Fruit fly (Drosophila melanogaster): ENCODE data around the gene CG12236.

Gene CG12236

DNA sequence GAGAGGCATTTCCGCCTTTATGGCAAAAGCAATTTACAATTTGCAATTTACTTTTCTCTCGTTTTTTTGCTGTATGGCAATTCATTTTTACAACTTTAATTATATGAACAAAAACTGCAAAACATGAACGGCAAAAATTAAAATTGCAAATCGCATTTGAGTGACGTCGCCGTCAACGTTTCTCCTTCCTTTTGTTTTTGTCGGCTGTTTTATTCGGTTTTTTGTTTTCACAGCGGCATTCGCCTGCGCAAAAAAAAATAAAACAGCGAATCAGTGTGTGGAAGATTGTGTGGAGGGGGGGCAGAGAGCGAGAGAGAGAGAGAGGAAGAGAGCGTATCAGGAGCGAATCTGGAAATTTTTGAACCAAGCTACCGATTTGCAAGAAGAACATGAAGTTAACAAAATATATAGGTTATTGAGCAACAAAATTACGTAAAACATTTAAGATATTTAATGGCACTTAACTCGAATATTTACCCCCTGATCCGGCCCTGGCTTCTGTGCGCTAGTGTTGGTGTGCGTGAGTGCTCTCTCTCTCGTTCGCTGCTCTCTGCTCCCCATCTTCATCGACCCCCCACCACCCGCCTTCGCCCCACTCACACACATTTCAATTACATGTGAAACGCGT is 10.7 kb downstream of the CG12236 start (continued):
- TF ChIP-seq CG2202 (tag; optimal IDR thresholded peaks at IDR 0.05): peak; percentile 93
- peak; percentile 99 for TF ChIP-seq CG6689 (GFP tag; IDR thresholded peaks at IDR 0.05)
- TF ChIP-seq Elba2 (GFP tag; optimal IDR thresholded peaks at IDR 0.05): peak; percentile 79
- TF ChIP-seq row (GFP tag; IDR thresholded peaks at IDR 0.05): peak; percentile 100
- TF ChIP-seq CG4617 (GFP tag; optimal IDR thresholded peaks at IDR 0.05; ENCODE audit: borderline replicate concordance): peak; percentile 99
- TF ChIP-seq NK7.1 (GFP tag; optimal IDR thresholded peaks at IDR 0.05): peak; percentile 98
- TF ChIP-seq CG6175 (GFP tag; IDR thresholded peaks at IDR 0.05): peak; percentile 99
- peak; percentile 99 for TF ChIP-seq CG12659 (GFP tag; optimal IDR thresholded peaks at IDR 0.05)
- peak; percentile 99 for TF ChIP-seq Camta (GFP tag; optimal IDR thresholded peaks at IDR 0.05)
- TF ChIP-seq Atf3 (GFP tag; optimal IDR thresholded peaks at IDR 0.05): peak; percentile 98
- TF ChIP-seq lmd (GFP tag; IDR thresholded peaks at IDR 0.05): peak; percentile 100
- TF ChIP-seq lbe (GFP tag; optimal IDR thresholded peaks at IDR 0.05): peak; percentile 98
- TF ChIP-seq CG14965 (GFP tag; optimal IDR thresholded peaks at IDR 0.05; ENCODE audit: borderline replicate concordance): peak; percentile 84
- peak; percentile 99 for TF ChIP-seq CG17359 (tag; optimal IDR thresholded peaks at IDR 0.05)
- TF ChIP-seq hbn (GFP tag; IDR thresholded peaks at IDR 0.05; ENCODE audit: partially characterized antibody): peak; percentile 66
- peak; percentile 67 for TF ChIP-seq CG7745 (tag; optimal IDR thresholded peaks at IDR 0.05)
- no peak for TF ChIP-seq hkb (optimal IDR thresholded peaks at IDR 0.05)
- peak; percentile 99 for TF ChIP-seq hkb (GFP tag; IDR thresholded peaks at IDR 0.05)
- peak; percentile 95 for TF ChIP-seq Vsx1 (GFP tag; optimal IDR thresholded peaks at IDR 0.05)
- peak; percentile 99 for TF ChIP-seq bab2 (GFP tag; optimal IDR thresholded peaks at IDR 0.05)
- TF ChIP-seq C15 (GFP tag; IDR thresholded peaks at IDR 0.05): peak; percentile 99
- TF ChIP-seq chm (GFP tag; IDR thresholded peaks at IDR 0.05): peak; percentile 99
- peak; percentile 99 for TF ChIP-seq Antp (GFP tag; optimal IDR thresholded peaks at IDR 0.05)
- TF ChIP-seq nerfin-1 (tag; optimal IDR thresholded peaks at IDR 0.05): peak; percentile 96
- TF ChIP-seq CG4424 (GFP tag; optimal IDR thresholded peaks at IDR 0.05): peak; percentile 99
- TF ChIP-seq az2 (GFP tag; optimal IDR thresholded peaks at IDR 0.05): peak; percentile 99
- TF ChIP-seq H15 (GFP tag; IDR thresholded peaks at IDR 0.05): peak; percentile 99
- peak; percentile 99 for TF ChIP-seq pnt (GFP tag; optimal IDR thresholded peaks at IDR 0.05)
- TF ChIP-seq CG18619 (GFP tag; optimal IDR thresholded peaks at IDR 0.05): peak; percentile 98
- peak; percentile 24 for TF ChIP-seq pros (GFP tag; optimal IDR thresholded peaks at IDR 0.05)
- peak; percentile 98 for TF ChIP-seq Abd-B (GFP tag; optimal IDR thresholded peaks at IDR 0.05)
- TF ChIP-seq MBD-R2 (GFP tag; IDR thresholded peaks at IDR 0.05): peak; percentile 99
- peak; percentile 92 for TF ChIP-seq Bdp1 (GFP tag; optimal IDR thresholded peaks at IDR 0.05)
- peak; percentile 94 for TF ChIP-seq Myb (GFP tag; optimal IDR thresholded peaks at IDR 0.05)
- peak; percentile 87 for TF ChIP-seq CG15073 (GFP tag; optimal IDR thresholded peaks at IDR 0.05)
- peak; percentile 98 for TF ChIP-seq disco-r (GFP tag; optimal IDR thresholded peaks at IDR 0.05)
- TF ChIP-seq Atf6 (GFP tag; IDR thresholded peaks at IDR 0.05): peak; percentile 99
- peak; percentile 99 for TF ChIP-seq tx (GFP tag; optimal IDR thresholded peaks at IDR 0.05)
- TF ChIP-seq chif (GFP tag; optimal IDR thresholded peaks at IDR 0.05): peak; percentile 99
- peak; percentile 99 for TF ChIP-seq CG4404 (GFP tag; IDR thresholded peaks at IDR 0.05)
- TF ChIP-seq Dll (GFP tag; IDR thresholded peaks at IDR 0.05; ENCODE audit: partially characterized antibody): 0 out of 4 replicates have a peak, but pooled peaks have one; percentile 50
- TF ChIP-seq PHDP (tag; optimal IDR thresholded peaks at IDR 0.05): peak; percentile 98
- peak; percentile 98 for TF ChIP-seq fd3F (GFP tag; optimal IDR thresholded peaks at IDR 0.05)
- TF ChIP-seq bsh (GFP tag; optimal IDR thresholded peaks at IDR 0.05): peak; percentile 99
- peak; percentile 78 for TF ChIP-seq HLH4C (GFP tag; IDR thresholded peaks at IDR 0.05; ENCODE audit: partially characterized antibody)
- TF ChIP-seq da (GFP tag; optimal IDR thresholded peaks at IDR 0.05): peak; percentile 98
- TF ChIP-seq CG9727 (GFP tag; optimal IDR thresholded peaks at IDR 0.05): peak; percentile 96
- TF ChIP-seq CG13775 (GFP tag; optimal IDR thresholded peaks at IDR 0.05): peak; percentile 96
- TF ChIP-seq CG2875 (GFP tag; optimal IDR thresholded peaks at IDR 0.05): peak; percentile 98
- peak; percentile 93 for TF ChIP-seq CG6654 (GFP tag; optimal IDR thresholded peaks at IDR 0.05)

All from whole organism, embryonic.